Fruit fly (Drosophila melanogaster): ENCODE results near the gene CG7573.

The CG7573 gene

dm6 chr3L:11299216-11299615 lies 12.3 kb upstream of the CG7573 start (continued):
- TF ChIP-seq odd (GFP tag; optimal IDR thresholded peaks at IDR 0.05) (no peak), CG17912 (GFP tag; optimal IDR thresholded peaks at IDR 0.05) (no peak), CG13287 (GFP tag; IDR thresholded peaks at IDR 0.05; ENCODE audit: partially characterized antibody) (no peak), h (optimal IDR thresholded peaks at IDR 0.05) (no peak), CG6689 (GFP tag; IDR thresholded peaks at IDR 0.05) (no peak), D (optimal IDR thresholded peaks at IDR 0.05) (no peak), D (GFP tag; optimal IDR thresholded peaks at IDR 0.05) (no peak), Rfx (GFP tag; IDR thresholded peaks at IDR 0.05) (no peak), Hr39 (optimal IDR thresholded peaks at IDR 0.05) (peak; percentile 27), fd102C (GFP tag; optimal IDR thresholded peaks at IDR 0.05) (no peak), CG12104 (GFP tag; optimal IDR thresholded peaks at IDR 0.05) (no peak), CG12391 (tag; optimal IDR thresholded peaks at IDR 0.05) (no peak), Sin3A (optimal IDR thresholded peaks at IDR 0.05) (no peak)

- TF ChIP-seq tio (GFP tag; optimal IDR thresholded peaks at IDR 0.05), result no peak
- no peak for TF ChIP-seq tx (GFP tag; optimal IDR thresholded peaks at IDR 0.05)
- TF ChIP-seq fru (optimal IDR thresholded peaks at IDR 0.05), result no peak
- no peak for TF ChIP-seq Antp (GFP tag; optimal IDR thresholded peaks at IDR 0.05)
- no peak for TF ChIP-seq Hand (GFP tag; optimal IDR thresholded peaks at IDR 0.05)
- TF ChIP-seq CG4424 (GFP tag; optimal IDR thresholded peaks at IDR 0.05), result peak; percentile 31
- no peak for TF ChIP-seq CG32772 (GFP tag; IDR thresholded peaks at IDR 0.05)
- no peak for TF ChIP-seq ewg (GFP tag; optimal IDR thresholded peaks at IDR 0.05)
- TF ChIP-seq TFAM (GFP tag; optimal IDR thresholded peaks at IDR 0.05), result no peak
- TF ChIP-seq CG17359 (tag; optimal IDR thresholded peaks at IDR 0.05), result peak; percentile 12
- no peak for TF ChIP-seq CG11398 (GFP tag; optimal IDR thresholded peaks at IDR 0.05)
- TF ChIP-seq caup (GFP tag; optimal IDR thresholded peaks at IDR 0.05; ENCODE audit: severe bottlenecking), result no peak
- no peak for TF ChIP-seq stc (GFP tag; IDR thresholded peaks at IDR 0.05)
- TF ChIP-seq CG8765 (GFP tag; IDR thresholded peaks at IDR 0.05), result no peak
- no peak for TF ChIP-seq nom (GFP tag; optimal IDR thresholded peaks at IDR 0.05)
- no peak for TF ChIP-seq CG2120 (GFP tag; optimal IDR thresholded peaks at IDR 0.05)
- TF ChIP-seq CG1792 (GFP tag; optimal IDR thresholded peaks at IDR 0.05), result no peak
- TF ChIP-seq Bgb (GFP tag; IDR thresholded peaks at IDR 0.05; ENCODE audit: partially characterized antibody), result no peak
- no peak for TF ChIP-seq CG12071 (GFP tag; optimal IDR thresholded peaks at IDR 0.05)
- no peak for TF ChIP-seq Dref (GFP tag; IDR thresholded peaks at IDR 0.05)
- TF ChIP-seq CG34224 (GFP tag; IDR thresholded peaks at IDR 0.05; ENCODE audit: partially characterized antibody), result no peak
- TF ChIP-seq org-1 (GFP tag; optimal IDR thresholded peaks at IDR 0.05), result no peak
- peak; percentile 20 for TF ChIP-seq trem (tag; optimal IDR thresholded peaks at IDR 0.05)
- TF ChIP-seq run (tag; optimal IDR thresholded peaks at IDR 0.05), result no peak
- no peak for TF ChIP-seq CG11723 (GFP tag; optimal IDR thresholded peaks at IDR 0.05)
- TF ChIP-seq dysf (GFP tag; IDR thresholded peaks at IDR 0.05), result peak; percentile 33; the same call in 1 of the 3 replicates
- no peak for TF ChIP-seq CG33213 (GFP tag; optimal IDR thresholded peaks at IDR 0.05)
- no peak for TF ChIP-seq bab2 (GFP tag; optimal IDR thresholded peaks at IDR 0.05)
- no peak for TF ChIP-seq MESR4 (GFP tag; optimal IDR thresholded peaks at IDR 0.05)
- no peak for TF ChIP-seq sim (GFP tag; IDR thresholded peaks at IDR 0.05)
- no peak for TF ChIP-seq B-H1 (GFP tag; IDR thresholded peaks at IDR 0.05)
- TF ChIP-seq CG31388 (GFP tag; optimal IDR thresholded peaks at IDR 0.05), result no peak
- TF ChIP-seq CG7556 (GFP tag; optimal IDR thresholded peaks at IDR 0.05), result peak; percentile 51
- TF ChIP-seq CG31365 (tag; optimal IDR thresholded peaks at IDR 0.05), result no peak
- peak; percentile 12 for TF ChIP-seq CG12659 (GFP tag; optimal IDR thresholded peaks at IDR 0.05)
- TF ChIP-seq CG10654 (GFP tag; optimal IDR thresholded peaks at IDR 0.05), result no peak
- no peak for TF ChIP-seq CG2202 (tag; optimal IDR thresholded peaks at IDR 0.05)
- TF ChIP-seq Hmr (GFP tag; optimal IDR thresholded peaks at IDR 0.05), result peak; percentile 10
- no peak for TF ChIP-seq eyg (GFP tag; optimal IDR thresholded peaks at IDR 0.05)
- TF ChIP-seq CG1832 (GFP tag; optimal IDR thresholded peaks at IDR 0.05), result no peak
Measured at dm6 chr3L:11302906-11303305, 8.6 kb upstream of the CG7573 start.

Measured in whole organism, embryonic.